Worm (Caenorhabditis elegans) whole organism, L2 larva: ENCODE measurements around the gene ins-10.
"Not testable (repeated sequence)": the region's sequence is repeated elsewhere in the genome, so short reads cannot be mapped to it uniquely, and the experiment has no call there.

Experiments used
- C34F6.9 ChIP-seq: fragments of 150-350 bp; optimal IDR thresholded peaks from 2 replicates; lab custom pipeline; 2014; ENCODE audit warnings: missing biosample characterization, missing genetic modification characterization
- F13H6.1 ChIP-seq: sonication (generic microtip); optimal IDR thresholded peaks from 2 replicates; lab custom pipeline; 2016; ENCODE audit warnings: missing genetic modification characterization, missing compliant biosample characterization
- R02D3.7 ChIP-seq: fragments of 150-350 bp; optimal IDR thresholded peaks from 2 replicates; lab custom pipeline; 2014; ENCODE audit warnings: missing biosample characterization, missing genetic modification characterization
- Y55F3AM.14 ChIP-seq: fragments of 200-800 bp; sonication (Bioruptor generic); optimal IDR thresholded peaks from 2 replicates; lab custom pipeline; 2018; ENCODE audit warnings: mild to moderate bottlenecking, missing genetic modification characterization, missing compliant biosample characterization
- ZK546.5 ChIP-seq: sonication (generic microtip); optimal IDR thresholded peaks from 2 replicates; lab custom pipeline; 2017; ENCODE audit warnings: missing biosample characterization, missing genetic modification characterization
- alr-1 ChIP-seq: fragments of 150-350 bp; optimal IDR thresholded peaks from 2 replicates; lab custom pipeline; 2014; ENCODE audit warnings: missing biosample characterization, missing genetic modification characterization
- ama-1 ChIP-seq: fragments of 150-350 bp; optimal IDR thresholded peaks from 2 replicates; lab custom pipeline; 2018; ENCODE audit warnings: inconsistent platforms
- blmp-1 ChIP-seq: sonication (generic microtip); optimal IDR thresholded peaks from 2 replicates; lab custom pipeline; 2017; ENCODE audit warnings: missing genetic modification characterization, mild to moderate bottlenecking, missing compliant biosample characterization, antibody characterized with exemption, moderate library complexity; ENCODE audit not compliant: insufficient read depth
- ceh-16 ChIP-seq: fragments of 150-350 bp; optimal IDR thresholded peaks from 2 replicates; lab custom pipeline; 2014; ENCODE audit warnings: missing biosample characterization, missing genetic modification characterization
- ceh-82 ChIP-seq: fragments of 150-350 bp; optimal IDR thresholded peaks from 2 replicates; lab custom pipeline; 2014; ENCODE audit warnings: missing biosample characterization, missing genetic modification characterization
- crh-2 ChIP-seq: sonication (generic microtip); optimal IDR thresholded peaks from 2 replicates; lab custom pipeline; 2017; ENCODE audit warnings: missing biosample characterization, missing genetic modification characterization
- dmd-4 ChIP-seq: sonication (generic microtip); optimal IDR thresholded peaks from 2 replicates; lab custom pipeline; 2017; ENCODE audit warnings: missing biosample characterization, missing genetic modification characterization
- egl-27 ChIP-seq: sonication (generic microtip); optimal IDR thresholded peaks from 3 replicates; lab custom pipeline; 2017; ENCODE audit warnings: missing biosample characterization, missing genetic modification reagents, missing genetic modification characterization
- elt-3 ChIP-seq: sonication (generic microtip); optimal IDR thresholded peaks from 2 replicates; lab custom pipeline; 2017; ENCODE audit warnings: missing biosample characterization, missing genetic modification characterization
- fos-1 ChIP-seq: fragments of 150-350 bp; optimal IDR thresholded peaks from 2 replicates; lab custom pipeline; 2014; ENCODE audit warnings: missing biosample characterization, missing genetic modification characterization
- gmeb-1 ChIP-seq: fragments of 150-350 bp; optimal IDR thresholded peaks from 2 replicates; lab custom pipeline; 2014; ENCODE audit warnings: missing biosample characterization, missing genetic modification characterization
- lin-11 ChIP-seq: fragments of 150-350 bp; sonication (generic microtip); optimal IDR thresholded peaks from 2 replicates; lab custom pipeline; 2014; ENCODE audit warnings: missing biosample characterization, missing genetic modification characterization, inconsistent platforms, mixed read lengths
- lin-13 ChIP-seq: fragments of 150-350 bp; optimal IDR thresholded peaks from 2 replicates; lab custom pipeline; 2014; ENCODE audit warnings: missing biosample characterization, missing genetic modification reagents, missing genetic modification characterization
- lsy-2 ChIP-seq, 2 experiments: fragments of 150-350 bp in 1 of 2; sonication (generic microtip) in 1 of 2; optimal IDR thresholded peaks; 2 replicates each; lab custom pipeline; 2014 to 2017; ENCODE audit warnings: missing biosample characterization in 2 of 2, missing genetic modification characterization in 2 of 2
- mab-5 ChIP-seq: fragments of 150-350 bp; optimal IDR thresholded peaks from 2 replicates; lab custom pipeline; 2014; ENCODE audit warnings: missing biosample characterization, missing genetic modification characterization
- mbf-1 ChIP-seq: sonication (generic microtip); optimal IDR thresholded peaks from 2 replicates; lab custom pipeline; 2017; ENCODE audit warnings: missing biosample characterization, missing genetic modification characterization
- mdl-1 ChIP-seq, 2 experiments: fragments of 150-350 bp in 1 of 2; sonication (generic microtip) in 1 of 2; optimal IDR thresholded peaks; 2 replicates each; lab custom pipeline; 2017; ENCODE audit warnings: missing biosample characterization in 2 of 2, missing genetic modification characterization in 2 of 2
- nhr-10 ChIP-seq: sonication (generic microtip); optimal IDR thresholded peaks from 2 replicates; lab custom pipeline; 2017; ENCODE audit warnings: missing biosample characterization, missing genetic modification characterization
- nhr-12 ChIP-seq: fragments of 150-350 bp; optimal IDR thresholded peaks from 2 replicates; lab custom pipeline; 2014; ENCODE audit warnings: missing biosample characterization, missing genetic modification characterization
- nhr-129 ChIP-seq: fragments of 150-350 bp; optimal IDR thresholded peaks from 2 replicates; lab custom pipeline; 2014; ENCODE audit warnings: missing biosample characterization, missing genetic modification characterization
- nhr-21 ChIP-seq: fragments of 150-350 bp; optimal IDR thresholded peaks from 2 replicates; lab custom pipeline; 2014; ENCODE audit warnings: missing biosample characterization, missing genetic modification characterization
- nhr-237 ChIP-seq: fragments of 150-350 bp; optimal IDR thresholded peaks from 2 replicates; lab custom pipeline; 2014; ENCODE audit warnings: missing biosample characterization, missing genetic modification characterization
- nhr-25 ChIP-seq: fragments of 150-350 bp; sonication (generic microtip); optimal IDR thresholded peaks from 3 replicates; lab custom pipeline; 2014; ENCODE audit warnings: missing biosample characterization, missing genetic modification characterization
- nhr-77 ChIP-seq: fragments of 150-350 bp; optimal IDR thresholded peaks from 2 replicates; lab custom pipeline; 2014; ENCODE audit warnings: missing biosample characterization, missing genetic modification characterization
- peb-1 ChIP-seq: fragments of 150-350 bp; optimal IDR thresholded peaks from 2 replicates; lab custom pipeline; 2014; ENCODE audit warnings: missing biosample characterization, missing genetic modification characterization
- sem-4 ChIP-seq: fragments of 150-350 bp; optimal IDR thresholded peaks from 2 replicates; lab custom pipeline; 2014; ENCODE audit warnings: missing biosample characterization, missing genetic modification reagents, missing genetic modification characterization
- skn-1 ChIP-seq: sonication (generic microtip); optimal IDR thresholded peaks from 2 replicates; lab custom pipeline; 2017; ENCODE audit warnings: missing biosample characterization, missing genetic modification characterization
- sma-3 ChIP-seq: sonication (generic microtip); optimal IDR thresholded peaks from 2 replicates; lab custom pipeline; 2016; ENCODE audit warnings: missing genetic modification reagents, missing genetic modification characterization, missing compliant biosample characterization
- sma-9 ChIP-seq, 2 experiments: fragments of 150-350 bp in 1 of 2; sonication (generic microtip) in 1 of 2; optimal IDR thresholded peaks; 2 replicates each; lab custom pipeline; 2014 to 2016; ENCODE audit warnings: missing genetic modification characterization in 2 of 2, mild to moderate bottlenecking in 1 of 2, missing biosample characterization in 1 of 2, missing compliant biosample characterization in 1 of 2, missing genetic modification reagents in 1 of 2, moderate library complexity in 1 of 2
- snpc-4 ChIP-seq: fragments of 150-350 bp; optimal IDR thresholded peaks from 2 replicates; lab custom pipeline; 2014; ENCODE audit warnings: missing biosample characterization, missing genetic modification characterization
- unc-55 ChIP-seq: fragments of 150-350 bp; sonication (generic microtip); optimal IDR thresholded peaks from 3 replicates; lab custom pipeline; 2014; ENCODE audit warnings: missing biosample characterization, missing genetic modification reagents, missing genetic modification characterization
- unc-62 ChIP-seq: fragments of 150-350 bp; optimal IDR thresholded peaks from 2 replicates; lab custom pipeline; 2014; ENCODE audit warnings: missing biosample characterization, missing genetic modification reagents, missing genetic modification characterization
- zag-1 ChIP-seq: fragments of 150-350 bp; optimal IDR thresholded peaks from 2 replicates; lab custom pipeline; 2014; ENCODE audit warnings: missing biosample characterization, missing genetic modification characterization
- ztf-1 ChIP-seq: fragments of 200-800 bp; sonication (Bioruptor generic); conservative IDR thresholded peaks from 2 replicates; pipeline ENCODE4 v1.3.6; 2022; ENCODE audit warnings: missing genetic modification characterization, missing compliant biosample characterization
- ztf-4 ChIP-seq: fragments of 150-350 bp; optimal IDR thresholded peaks from 2 replicates; lab custom pipeline; 2014; ENCODE audit warnings: missing biosample characterization, missing genetic modification characterization

The ins-10 gene

DNA sequence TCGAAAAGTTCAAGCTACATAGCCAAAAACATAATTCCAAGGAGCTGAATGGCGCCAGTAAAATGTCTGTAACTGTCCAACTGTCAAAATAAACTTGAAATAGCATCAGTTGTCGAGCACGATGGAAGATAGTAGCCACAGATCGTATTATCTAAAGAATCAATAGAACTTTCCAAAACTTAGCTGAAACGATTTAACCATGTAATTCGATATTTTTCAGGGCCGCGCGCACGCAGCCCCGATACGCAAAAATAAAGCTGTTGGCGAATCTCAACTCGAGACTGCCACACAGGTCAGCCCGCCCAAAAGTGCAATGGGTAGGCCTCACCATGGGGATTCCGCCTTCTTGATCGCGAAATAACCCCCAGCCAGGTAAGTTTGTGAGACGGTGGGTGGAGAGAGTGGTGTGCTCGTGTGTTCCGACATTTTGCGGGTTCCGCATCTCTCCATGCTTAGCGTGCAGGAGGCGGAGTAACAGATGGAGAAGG, 5.4 kb upstream of the ins-10 start:
- TF ChIP-seq sma-9 (GFP tag; optimal IDR thresholded peaks at IDR 0.05; lab: Kevin White, UChicago): peak; percentile 40
- no peak for TF ChIP-seq sma-9 (tag; optimal IDR thresholded peaks at IDR 0.05; lab: Kevin White, UChicago)
- TF ChIP-seq lsy-2 (tag; optimal IDR thresholded peaks at IDR 0.05; lab: Kevin White, UChicago): peak in 1 of 2 experiments; percentile 42
- no peak for TF ChIP-seq R02D3.7 (tag; lab: Kevin White, UChicago)
- no peak for TF ChIP-seq ZK546.5
- peak; percentile 4 for TF ChIP-seq fos-1 (tag; lab: Kevin White, UChicago)
- TF ChIP-seq crh-2: peak; percentile 61
- TF ChIP-seq F13H6.1 (tag; lab: Kevin White, UChicago): peak; percentile 18
- no peak for TF ChIP-seq elt-3 (tag; lab: Kevin White, UChicago)
- TF ChIP-seq sma-3: peak; percentile 72
- no peak for TF ChIP-seq ztf-1 (GFP tag; lab: Robert Waterston, UW)
- no peak for TF ChIP-seq mdl-1 (tag; optimal IDR thresholded peaks at IDR 0.05; lab: Kevin White, UChicago)
- TF ChIP-seq skn-1 (tag; lab: Kevin White, UChicago): no peak
- no peak for TF ChIP-seq ceh-82 (tag; lab: Kevin White, UChicago)
- TF ChIP-seq sem-4: no peak
- peak; percentile 29 for TF ChIP-seq lin-13
- peak; percentile 52 for TF ChIP-seq gmeb-1 (tag; lab: Kevin White, UChicago)
- peak; percentile 95 for TF ChIP-seq snpc-4 (tag; lab: Kevin White, UChicago)
- TF ChIP-seq nhr-21 (tag; lab: Kevin White, UChicago): peak; percentile 59
- TF ChIP-seq peb-1: no peak
- no peak for TF ChIP-seq lin-11 (tag; lab: Kevin White, UChicago)
- no peak for TF ChIP-seq nhr-12
- no peak for TF ChIP-seq alr-1 (tag; lab: Kevin White, UChicago)
- TF ChIP-seq Y55F3AM.14: peak; percentile 47
- TF ChIP-seq ama-1: peak; percentile 89
- no peak for TF ChIP-seq mbf-1 (tag; lab: Kevin White, UChicago)

DNA sequence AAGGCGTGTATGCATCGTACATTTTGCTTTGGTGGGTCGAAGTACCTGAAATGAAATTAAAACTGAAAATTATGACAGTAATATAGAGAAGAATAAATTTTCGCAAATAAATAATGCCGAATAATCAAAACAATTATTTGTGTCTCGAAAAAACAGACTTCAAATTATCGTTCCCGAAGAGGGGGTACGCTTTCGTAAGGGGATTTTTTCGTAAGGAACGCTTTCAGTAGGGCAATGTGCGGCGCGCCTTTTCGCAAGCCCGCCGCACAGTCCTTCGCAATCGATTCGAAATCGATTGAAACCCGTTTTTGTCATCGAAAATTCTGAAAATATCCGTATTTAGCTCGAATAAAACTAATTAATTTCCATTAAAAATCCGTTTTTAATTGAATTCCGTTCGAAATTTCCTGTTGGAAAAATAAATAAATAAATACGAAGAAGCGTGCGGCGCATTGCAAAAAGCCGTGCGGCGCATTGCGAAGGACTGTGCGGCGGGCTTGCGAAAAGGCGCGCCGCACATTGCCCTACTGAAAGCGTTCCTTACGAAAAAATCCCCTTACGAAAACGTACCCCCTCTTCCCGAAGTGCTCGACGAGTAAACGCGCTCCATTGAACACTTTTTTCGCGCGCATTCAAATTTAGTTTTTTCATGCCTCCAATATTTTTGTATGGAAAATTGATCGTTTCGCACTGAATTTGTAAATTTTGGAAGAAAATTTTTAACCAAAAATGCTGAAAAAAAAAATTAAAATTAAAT, 4.8 kb downstream of the ins-10 start, which contains the start of gene vps-39:
vps-39 (minus strand) TSS at position 51 of the 757 bp plus-strand sequence.
- TF ChIP-seq lsy-2 (tag; optimal IDR thresholded peaks at IDR 0.05; lab: Kevin White, UChicago): peak in 1 of 2 experiments; percentile 35
- TF ChIP-seq sma-3: peak; percentile 28
- peak; percentile 5 for TF ChIP-seq nhr-129 (tag; lab: Kevin White, UChicago)
- TF ChIP-seq unc-55 (GFP tag; lab: Kevin White, UChicago): peak; percentile 25
- peak; percentile 8 for TF ChIP-seq gmeb-1 (tag; lab: Kevin White, UChicago)
- TF ChIP-seq lin-13: peak; percentile 4
- peak; percentile 28 for TF ChIP-seq sma-9 (GFP tag; optimal IDR thresholded peaks at IDR 0.05; lab: Kevin White, UChicago)
- TF ChIP-seq sma-9 (tag; optimal IDR thresholded peaks at IDR 0.05; lab: Kevin White, UChicago): not testable (repeated sequence)
- peak; percentile 58 for TF ChIP-seq F13H6.1 (tag; lab: Kevin White, UChicago)
- TF ChIP-seq, all 48 proteins: peak for 8; not testable (repeated sequence) for 40

DNA sequence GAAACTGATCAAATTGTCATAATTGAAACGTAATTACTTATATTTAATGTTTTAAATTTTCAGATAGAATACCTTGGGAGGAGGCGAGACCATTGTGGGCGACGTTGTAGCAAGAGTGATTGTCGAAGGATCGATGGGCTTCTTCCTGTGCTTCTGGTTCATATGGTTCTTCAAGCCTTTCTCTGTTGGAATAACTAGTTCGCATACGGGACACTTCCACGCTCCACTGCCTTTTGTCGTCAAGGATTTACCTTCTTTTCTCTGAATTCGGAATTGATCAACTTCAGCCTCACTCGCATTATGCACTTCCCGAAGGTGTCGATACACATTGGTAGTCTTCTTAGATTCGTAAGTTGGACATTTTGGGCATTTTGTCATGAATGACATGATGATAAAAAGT, 15.5 kb downstream of the ins-10 start, which contains the start of gene F58D12.1:
F58D12.1 (plus strand) TSS at position 301 of the 400 bp plus-strand sequence.
- not testable (repeated sequence) for TF ChIP-seq nhr-77 (tag; lab: Kevin White, UChicago); C34F6.9 (tag; lab: Kevin White, UChicago); mdl-1 (tag; optimal IDR thresholded peaks at IDR 0.05; lab: Kevin White, UChicago)

DNA sequence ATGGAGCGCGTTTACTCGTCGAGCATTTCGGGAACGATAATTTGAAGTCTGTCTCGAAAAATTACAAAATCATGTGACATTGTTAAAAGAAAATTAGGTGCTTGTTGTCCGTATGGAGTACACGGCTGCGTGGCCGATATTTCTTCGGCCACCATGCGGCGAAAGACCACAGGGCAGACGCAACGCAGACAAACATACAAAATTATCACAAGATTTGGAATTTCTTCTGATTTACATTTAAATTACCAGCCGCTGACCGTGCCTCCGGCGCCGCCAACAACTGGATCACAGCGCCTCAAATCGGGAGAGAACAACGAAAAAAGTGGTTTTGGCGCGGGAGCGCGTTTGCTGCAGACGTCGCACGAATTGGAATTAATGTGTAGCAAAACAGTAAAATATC, 21.3 kb downstream of the ins-10 start:
- TF ChIP-seq nhr-129 (tag; lab: Kevin White, UChicago) (peak; percentile 68), lin-11 (tag; lab: Kevin White, UChicago) (peak; percentile 94), ztf-4 (tag; lab: Kevin White, UChicago) (peak; percentile 84), nhr-21 (tag; lab: Kevin White, UChicago) (peak; percentile 97), F13H6.1 (tag; lab: Kevin White, UChicago) (peak; percentile 96), crh-2 (peak; percentile 93), C34F6.9 (tag; lab: Kevin White, UChicago) (peak; percentile 91), Y55F3AM.14 (peak; percentile 86), egl-27 (tag; lab: Kevin White, UChicago) (peak; percentile 76), lsy-2 (tag; optimal IDR thresholded peaks at IDR 0.05; lab: Kevin White, UChicago) (peak; percentile 82 to 93), lin-13 (peak; percentile 87), zag-1 (tag; lab: Kevin White, UChicago) (peak; percentile 69), sma-3 (peak; percentile 98), ceh-82 (tag; lab: Kevin White, UChicago) (peak; percentile 67), nhr-237 (tag; lab: Kevin White, UChicago) (peak; percentile 33), dmd-4 (tag; lab: Kevin White, UChicago) (peak; percentile 60), sma-9 (GFP tag; optimal IDR thresholded peaks at IDR 0.05; lab: Kevin White, UChicago) (peak; percentile 99), gmeb-1 (tag; lab: Kevin White, UChicago) (peak; percentile 88), fos-1 (tag; lab: Kevin White, UChicago) (peak; percentile 83), unc-62 (GFP tag; lab: Kevin White, UChicago) (peak; percentile 55), nhr-25 (tag; lab: Kevin White, UChicago) (peak; percentile 90), nhr-10 (tag; lab: Kevin White, UChicago) (peak; percentile 39), ceh-16 (tag; lab: Kevin White, UChicago) (peak; percentile 89), mab-5 (peak; percentile 67), snpc-4 (tag; lab: Kevin White, UChicago) (peak; percentile 68), skn-1 (tag; lab: Kevin White, UChicago) (peak; percentile 13), blmp-1 (tag; lab: Kevin White, UChicago) (peak; percentile 80), R02D3.7 (tag; lab: Kevin White, UChicago) (peak; percentile 48), sem-4 (peak; percentile 93), nhr-77 (tag; lab: Kevin White, UChicago) (peak; percentile 7), mdl-1 (tag; optimal IDR thresholded peaks at IDR 0.05; lab: Kevin White, UChicago) (peak; percentile 58 to 68)
- TF ChIP-seq sma-9 (tag; optimal IDR thresholded peaks at IDR 0.05; lab: Kevin White, UChicago): not testable (repeated sequence)
